Fruit fly (Drosophila melanogaster) whole organism, larva: ENCODE data around the gene yem.

Experiments
- noc ChIP-seq: fragments of 200-800 bp; sonication (Bioruptor generic); optimal IDR thresholded peaks from 3 replicates; lab custom pipeline; 2019; ENCODE audit warnings: missing biosample characterization, mild to moderate bottlenecking, missing genetic modification characterization, moderate library complexity

The yem gene

dm6 chr3R:29087302-29087782, 35.3 kb downstream of the yem start:
- TF ChIP-seq noc (tag; lab: Kevin White, UChicago), result no peak

DNA sequence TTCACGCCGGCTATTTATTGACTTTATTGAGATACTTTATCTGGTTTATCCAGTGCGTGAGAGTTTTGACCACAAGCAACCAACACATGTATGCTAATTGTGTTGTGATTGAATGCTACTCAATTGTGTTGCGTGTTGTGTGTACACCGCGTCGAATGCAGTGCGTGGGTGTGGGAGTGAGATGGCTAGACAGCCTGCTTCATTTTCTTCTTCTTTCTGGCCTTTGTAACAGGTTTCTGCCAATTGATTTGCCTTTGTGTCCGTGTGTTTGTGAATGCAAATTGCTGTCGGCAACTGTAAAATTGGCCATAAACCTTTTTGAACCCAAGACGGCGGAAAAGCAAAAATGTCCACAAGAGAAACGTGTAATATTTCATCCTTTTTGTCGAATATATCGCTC, 35.8 kb downstream of the yem start:
- no peak for TF ChIP-seq noc (tag; lab: Kevin White, UChicago)

DNA sequence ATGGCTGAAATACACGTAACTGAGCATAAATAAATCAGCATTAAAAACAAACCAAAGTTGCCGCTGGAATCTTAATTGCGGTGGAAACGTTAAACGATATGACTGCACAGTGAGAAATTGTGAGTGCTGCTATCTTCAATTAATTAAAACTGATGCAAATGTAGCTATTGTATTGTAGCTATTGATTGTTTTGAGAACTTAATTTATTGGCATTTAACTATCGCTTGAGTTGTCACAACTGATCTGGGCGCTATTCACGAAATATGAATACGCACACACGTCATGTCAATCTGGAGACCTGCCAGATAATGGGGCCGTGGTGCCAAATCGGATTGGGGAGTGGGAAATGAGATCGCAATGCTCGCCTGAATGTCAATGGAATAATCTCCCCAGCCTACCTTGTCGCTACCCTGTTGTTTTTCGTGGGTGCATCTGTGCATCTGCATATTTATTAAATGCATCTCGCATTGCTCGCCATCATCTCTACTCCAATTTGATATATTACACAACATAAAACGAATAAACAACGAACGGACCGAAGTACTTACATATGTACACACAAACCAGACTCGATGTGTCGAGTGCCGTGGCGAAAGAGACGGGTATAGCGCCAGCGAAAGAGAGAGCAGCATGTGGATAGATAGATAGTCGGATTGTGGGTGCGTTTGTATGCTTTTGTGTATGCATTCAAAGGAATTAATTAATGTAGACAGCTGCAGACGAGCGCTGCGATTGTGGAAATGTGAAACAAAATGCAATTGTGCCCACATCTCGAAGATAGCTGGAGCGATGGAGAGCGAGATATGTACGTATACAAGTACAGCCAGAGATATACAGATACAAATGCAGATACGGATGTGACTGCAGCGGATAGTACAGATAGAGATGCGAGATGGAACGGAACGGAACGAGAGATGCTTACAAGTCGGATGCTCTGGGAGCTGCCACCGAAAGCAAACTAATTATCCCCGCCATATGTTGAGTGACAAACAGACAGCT, 38.9 kb downstream of the yem start:
- TF ChIP-seq noc (tag; lab: Kevin White, UChicago), result no peak

DNA sequence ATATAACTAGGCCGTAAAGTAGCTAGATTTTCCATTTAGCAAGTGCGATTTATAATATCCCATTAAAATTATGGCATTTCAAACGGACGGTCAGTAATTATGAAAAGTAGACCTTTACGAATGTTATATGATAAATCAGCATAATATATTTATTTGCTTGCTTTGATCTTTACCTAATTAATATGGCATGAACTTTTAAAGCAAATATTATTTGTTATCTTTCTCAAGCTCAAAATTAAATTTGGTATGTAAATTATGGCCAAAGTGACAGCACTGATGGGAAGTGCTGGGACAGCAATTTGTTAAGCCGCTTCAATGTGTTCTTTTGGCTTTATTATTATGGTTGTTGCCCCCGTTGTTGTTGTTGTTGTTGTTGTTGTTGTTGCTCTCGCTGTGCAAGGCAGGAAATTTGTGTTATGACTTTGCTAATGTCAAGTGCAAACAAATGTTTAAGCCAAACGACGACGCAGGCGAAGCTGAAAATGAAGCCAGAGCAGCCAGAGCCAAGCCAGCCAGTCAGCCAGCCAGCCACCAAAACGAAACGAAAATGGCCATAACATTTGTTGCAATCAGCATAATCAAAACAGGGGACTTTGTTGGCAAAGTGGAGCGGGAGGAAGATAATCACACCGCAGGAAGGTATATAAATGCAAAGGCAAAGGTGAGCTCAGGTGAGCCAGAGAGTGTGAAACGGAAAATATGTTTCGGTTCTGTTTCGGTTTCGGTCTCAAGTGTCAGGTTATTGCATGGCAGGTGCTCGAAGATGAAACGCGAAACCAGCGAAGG, 40.0 kb downstream of the yem start:
- TF ChIP-seq noc (tag; lab: Kevin White, UChicago), result no peak

DNA sequence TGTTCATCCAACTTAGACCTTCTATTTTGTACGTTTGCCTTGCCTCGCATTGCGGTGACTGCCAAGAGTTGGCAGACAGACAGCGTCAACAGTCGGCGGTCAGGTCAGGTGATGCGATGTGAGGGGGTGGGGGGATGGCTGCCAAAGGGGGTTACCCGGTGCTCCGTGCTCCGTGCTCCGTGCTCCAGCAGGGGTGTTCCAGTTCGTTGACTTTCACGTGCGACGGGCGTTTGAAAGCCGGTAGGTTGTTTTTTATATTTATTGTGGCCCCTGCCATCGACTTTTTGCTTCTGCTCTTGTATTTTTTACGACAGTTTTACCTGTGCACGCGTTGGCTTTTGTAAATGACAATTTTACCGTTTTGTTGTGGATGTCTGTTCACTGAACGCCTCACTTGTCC, 40.6 kb downstream of the yem start:
- TF ChIP-seq noc (tag; lab: Kevin White, UChicago), result no peak

DNA sequence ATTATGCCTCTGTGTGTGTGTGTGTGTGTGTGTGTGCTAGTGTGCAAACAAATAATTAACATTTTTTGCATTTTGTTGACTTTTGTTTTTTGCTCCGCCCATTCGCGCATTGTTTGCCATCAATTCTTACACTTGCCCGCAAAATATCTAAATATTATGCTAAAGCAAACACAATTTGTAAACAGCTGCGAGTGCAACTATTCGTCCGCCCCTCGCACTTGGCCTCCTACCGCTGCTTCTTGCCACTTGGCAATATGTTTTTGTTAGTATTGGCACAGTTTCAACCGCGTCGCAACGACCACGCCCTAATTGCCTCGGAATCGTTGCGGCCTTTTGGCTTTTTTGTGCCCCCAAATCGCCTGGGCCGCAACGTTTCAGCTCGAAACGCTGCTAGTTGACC, 45.1 kb downstream of the yem start:
- no peak for TF ChIP-seq noc (tag; lab: Kevin White, UChicago)

DNA sequence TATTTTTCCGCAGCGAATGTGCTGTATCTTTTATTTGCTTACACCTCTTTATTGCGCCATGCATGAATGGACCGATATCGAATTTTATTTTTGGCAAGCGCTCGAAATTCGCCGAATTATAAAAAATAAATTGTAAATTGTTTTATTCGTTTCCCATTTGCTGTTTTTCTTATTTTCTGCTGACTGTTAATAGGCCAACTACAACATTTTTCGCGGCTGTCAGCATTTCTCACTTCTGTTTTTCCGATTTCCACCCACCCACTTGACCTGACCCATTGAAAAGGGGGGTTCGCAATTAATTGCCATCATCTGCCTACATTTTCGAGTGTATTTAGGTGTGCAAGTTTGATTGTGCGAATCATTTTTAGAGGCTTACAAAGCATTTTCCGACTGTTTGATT, 46.1 kb downstream of the yem start:
- TF ChIP-seq noc (tag; lab: Kevin White, UChicago), result no peak

dm6 chr3R:29075631-29076398, 46.9 kb downstream of the yem start:
- TF ChIP-seq noc (tag; lab: Kevin White, UChicago), result peak; percentile 19

DNA sequence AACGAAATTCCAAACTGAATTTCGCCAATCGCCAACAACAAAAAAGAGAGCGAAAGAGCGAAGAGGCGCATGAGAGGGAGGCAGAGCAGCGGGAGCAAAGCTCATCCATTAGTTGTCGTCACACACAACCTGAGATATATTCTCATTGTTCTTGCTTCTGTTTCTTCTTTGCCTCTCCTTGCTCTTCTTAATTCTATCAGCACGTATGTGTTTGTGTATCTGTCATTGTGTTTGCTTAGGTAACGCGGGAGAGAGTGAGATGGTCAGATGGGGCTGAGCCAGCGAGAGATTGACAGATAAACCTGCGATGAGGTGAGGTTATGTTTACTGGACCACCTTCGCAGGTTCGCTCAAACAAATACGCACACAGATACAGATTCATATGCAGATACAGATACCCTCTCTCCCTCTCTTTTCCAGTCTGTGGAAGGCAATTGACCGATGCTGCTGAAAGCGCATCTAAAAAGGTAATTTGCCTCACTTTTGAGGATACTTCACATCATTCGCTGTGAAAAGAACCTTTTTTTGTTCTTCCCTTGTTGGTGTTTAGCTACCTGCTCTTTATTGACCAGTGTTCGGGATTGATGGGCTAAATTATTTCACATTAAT, 48.6 kb downstream of the yem start:
- TF ChIP-seq noc (tag; lab: Kevin White, UChicago), result peak; percentile 16

dm6 chr3R:29072834-29073233, 49.8 kb downstream of the yem start:
- TF ChIP-seq noc (tag; lab: Kevin White, UChicago), result no peak

dm6 chr3R:29071141-29071540, 51.5 kb downstream of the yem start:
- TF ChIP-seq noc (tag; lab: Kevin White, UChicago), result no peak

- no peak for TF ChIP-seq noc (tag; lab: Kevin White, UChicago)
Observed at dm6 chr3R:29069208-29070072, 53.2 kb downstream of the yem start.

DNA sequence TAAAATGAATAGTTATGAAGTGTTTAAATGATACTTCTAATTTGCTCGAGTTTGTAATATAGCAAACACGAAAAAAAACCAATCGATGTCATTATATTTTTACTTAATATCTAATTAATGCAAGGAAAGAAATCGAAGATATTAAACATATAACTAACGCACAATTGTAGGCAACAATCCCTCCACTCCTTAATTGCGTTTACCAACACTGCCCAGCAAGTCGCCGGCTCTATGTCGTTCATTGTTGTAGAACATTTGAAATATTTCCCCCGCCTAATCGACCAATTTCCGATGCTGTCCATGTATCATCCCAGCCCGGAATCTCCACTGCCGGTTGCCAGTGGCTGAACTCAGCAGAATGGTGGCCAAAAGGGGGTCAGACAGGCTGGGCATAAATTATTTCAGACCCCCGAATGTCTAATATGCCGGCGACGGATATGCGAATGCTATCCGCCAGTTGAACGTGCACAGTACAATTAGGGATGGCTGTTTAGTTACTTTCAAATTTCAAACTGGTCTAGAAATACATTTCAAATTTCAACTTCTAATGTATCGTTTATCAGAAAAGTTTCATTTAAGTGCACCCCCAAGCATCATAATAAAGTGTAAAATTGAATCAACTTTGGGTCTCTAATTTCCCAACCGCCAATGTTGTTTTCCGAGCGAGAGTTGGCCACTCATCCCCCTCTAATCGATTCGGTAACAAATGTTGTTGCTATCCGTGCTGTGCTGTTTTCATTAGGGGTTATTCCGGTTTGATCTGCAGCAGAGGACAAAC, 54.1 kb downstream of the yem start:
- TF ChIP-seq noc (tag; lab: Kevin White, UChicago), result peak; percentile 29
